Worm (Caenorhabditis elegans) whole organism, L4 larva: Measurements from ENCODE around the gene F53F1.2.

Source experiments
- D1046.2 ChIP-seq: fragments of 200-800 bp; sonication (Bioruptor generic); IDR thresholded peaks from 2 replicates; pipeline ENCODE4 v1.3.6; 2022; ENCODE audit warnings: missing genetic modification characterization, missing compliant biosample characterization
- F37D6.2 ChIP-seq: sonication (generic microtip); optimal IDR thresholded peaks from 2 replicates; lab custom pipeline; 2016; ENCODE audit warnings: mild to moderate bottlenecking, missing genetic modification characterization, missing compliant biosample characterization
- F44E2.7 ChIP-seq: fragments of 200-800 bp; sonication (Bioruptor generic); IDR thresholded peaks from 2 replicates; pipeline ENCODE4 v2.1.2; 2022; ENCODE audit warnings: missing genetic modification characterization, missing compliant biosample characterization
- T26A8.4 ChIP-seq: fragments of 200-800 bp; sonication (Bioruptor generic); IDR thresholded peaks from 2 replicates; pipeline ENCODE4 v1.3.6; 2022; ENCODE audit warnings: missing genetic modification characterization, missing compliant biosample characterization
- Y5F2A.4 ChIP-seq: fragments of 200-800 bp; sonication (Bioruptor generic); optimal IDR thresholded peaks from 2 replicates; lab custom pipeline; 2018; ENCODE audit warnings: mild to moderate bottlenecking, missing genetic modification characterization, missing compliant biosample characterization
- Y75B8A.6 ChIP-seq: fragments of 200-800 bp; sonication (Bioruptor generic); IDR thresholded peaks from 2 replicates; pipeline ENCODE4 v1.3.6; 2022; ENCODE audit warnings: missing genetic modification reagents, missing genetic modification characterization, missing compliant biosample characterization
- ZK337.2 ChIP-seq: fragments of 200-800 bp; sonication (Bioruptor generic); IDR thresholded peaks from 2 replicates; pipeline ENCODE4 v1.3.6; 2022; ENCODE audit warnings: missing genetic modification reagents, missing genetic modification characterization, missing compliant biosample characterization
- ZK546.5 ChIP-seq, 2 experiments: sonication (generic microtip); optimal IDR thresholded peaks; 2 replicates each; lab custom pipeline; 2017; ENCODE audit warnings: missing biosample characterization in 2 of 2, missing genetic modification characterization in 2 of 2
- attf-4 ChIP-seq: sonication (generic microtip); optimal IDR thresholded peaks from 3 replicates; lab custom pipeline; 2017; ENCODE audit warnings: missing biosample characterization, missing genetic modification characterization
- ceh-28 ChIP-seq: fragments of 150-350 bp; optimal IDR thresholded peaks from 2 replicates; lab custom pipeline; 2014; ENCODE audit warnings: missing biosample characterization, missing genetic modification reagents, missing genetic modification characterization
- ceh-32 ChIP-seq: sonication (generic microtip); optimal IDR thresholded peaks from 2 replicates; lab custom pipeline; 2016; ENCODE audit warnings: mild to moderate bottlenecking, missing genetic modification characterization, missing compliant biosample characterization; ENCODE audit not compliant: poor library complexity
- ceh-44 ChIP-seq: fragments of 200-800 bp; sonication (Bioruptor generic); IDR thresholded peaks from 2 replicates; pipeline ENCODE4 v1.3.6; 2022; ENCODE audit warnings: missing genetic modification reagents, missing genetic modification characterization, missing compliant biosample characterization
- ceh-62 ChIP-seq: sonication (generic microtip); optimal IDR thresholded peaks from 2 replicates; lab custom pipeline; 2017; ENCODE audit warnings: missing biosample characterization, missing genetic modification characterization
- daf-12 ChIP-seq: fragments of 150-350 bp; optimal IDR thresholded peaks from 2 replicates; lab custom pipeline; 2014; ENCODE audit warnings: missing biosample characterization, missing genetic modification reagents, missing genetic modification characterization
- daf-16 ChIP-seq, 3 experiments: sonication (generic microtip); optimal IDR thresholded peaks; 2 replicates each; lab custom pipeline; 2016 to 2017; ENCODE audit warnings: missing genetic modification characterization in 3 of 3, missing genetic modification reagents in 3 of 3, mild to moderate bottlenecking in 2 of 3, missing compliant biosample characterization in 2 of 3, missing biosample characterization in 1 of 3, moderate library complexity in 1 of 3
- daf-19 ChIP-seq: fragments of 200-800 bp; sonication (Bioruptor generic); conservative IDR thresholded peaks from 2 replicates; pipeline ENCODE4 v1.3.6; 2022; ENCODE audit warnings: missing genetic modification characterization, missing compliant biosample characterization
- daf-8 ChIP-seq: fragments of 200-800 bp; sonication (Bioruptor generic); IDR thresholded peaks from 2 replicates; pipeline ENCODE4 v1.3.6; 2022; ENCODE audit warnings: missing genetic modification characterization, missing compliant biosample characterization
- dmd-6 ChIP-seq: fragments of 200-800 bp; sonication (Bioruptor generic); IDR thresholded peaks from 2 replicates; pipeline ENCODE4 v1.3.6; 2022; ENCODE audit warnings: missing genetic modification reagents, missing genetic modification characterization, missing compliant biosample characterization
- dmd-8 ChIP-seq: fragments of 200-800 bp; sonication (Bioruptor generic); IDR thresholded peaks from 2 replicates; pipeline ENCODE4 v1.3.6; 2022; ENCODE audit warnings: missing genetic modification characterization, missing compliant biosample characterization
- dmd-9 ChIP-seq: fragments of 200-800 bp; sonication (Bioruptor generic); IDR thresholded peaks from 2 replicates; pipeline ENCODE4 v1.3.6; 2022; ENCODE audit warnings: missing genetic modification reagents, missing genetic modification characterization, missing compliant biosample characterization
- duxl-1 ChIP-seq: sonication (generic microtip); optimal IDR thresholded peaks from 2 replicates; lab custom pipeline; 2016; ENCODE audit warnings: mild to moderate bottlenecking, missing genetic modification characterization, moderate library complexity, missing compliant biosample characterization; ENCODE audit not compliant: poor library complexity
- egl-27 ChIP-seq: sonication (generic microtip); optimal IDR thresholded peaks from 3 replicates; lab custom pipeline; 2017; ENCODE audit warnings: missing biosample characterization, missing genetic modification reagents, missing genetic modification characterization
- egl-43 ChIP-seq: fragments of 200-800 bp; sonication (Bioruptor generic); IDR thresholded peaks from 2 replicates; pipeline ENCODE4 v1.3.6; 2022; ENCODE audit warnings: missing genetic modification reagents, missing genetic modification characterization, missing compliant biosample characterization
- fos-1 ChIP-seq: fragments of 150-350 bp; optimal IDR thresholded peaks from 2 replicates; lab custom pipeline; 2014; ENCODE audit warnings: missing biosample characterization, missing genetic modification characterization
- hif-1 ChIP-seq, 2 experiments: sonication (generic microtip); optimal IDR thresholded peaks; 2 replicates each; lab custom pipeline; 2016 to 2017; ENCODE audit warnings: missing compliant biosample characterization in 2 of 2, missing genetic modification characterization in 2 of 2, missing genetic modification reagents in 2 of 2, missing genotype in 2 of 2, mild to moderate bottlenecking in 1 of 2
- hlh-11 ChIP-seq: fragments of 200-800 bp; sonication (Bioruptor generic); optimal IDR thresholded peaks from 2 replicates; lab custom pipeline; 2018; ENCODE audit warnings: mild to moderate bottlenecking, missing genetic modification characterization, missing compliant biosample characterization
- hlh-30 ChIP-seq: sonication (generic microtip); optimal IDR thresholded peaks from 2 replicates; lab custom pipeline; 2017; ENCODE audit warnings: antibody characterized with exemption, mild to moderate bottlenecking, missing genetic modification characterization, missing compliant biosample characterization; ENCODE audit not compliant: insufficient read depth
- hmg-1.1 ChIP-seq: fragments of 200-800 bp; sonication (Bioruptor generic); IDR thresholded peaks from 2 replicates; pipeline ENCODE4 v1.3.6; 2022; ENCODE audit warnings: missing genetic modification reagents, missing genetic modification characterization, missing compliant biosample characterization
- lim-7 ChIP-seq: fragments of 200-800 bp; sonication (Bioruptor generic); IDR thresholded peaks from 2 replicates; pipeline ENCODE4 v1.3.6; 2022; ENCODE audit warnings: missing genetic modification characterization, missing compliant biosample characterization
- lin-1 ChIP-seq: fragments of 200-800 bp; sonication (Bioruptor generic); IDR thresholded peaks from 2 replicates; pipeline ENCODE4 v1.3.6; 2022; ENCODE audit warnings: missing genetic modification reagents, missing genetic modification characterization, missing compliant biosample characterization
- lin-15B ChIP-seq: fragments of 150-350 bp; sonication (generic microtip); optimal IDR thresholded peaks from 3 replicates; lab custom pipeline; 2014; ENCODE audit warnings: missing biosample characterization, missing genetic modification characterization
- lin-38 ChIP-seq: fragments of 200-800 bp; sonication (Bioruptor generic); IDR thresholded peaks from 2 replicates; pipeline ENCODE4 v1.3.6; 2022; ENCODE audit warnings: missing genetic modification reagents, missing genetic modification characterization, missing compliant biosample characterization
- lin-39 ChIP-seq: fragments of 150-350 bp; optimal IDR thresholded peaks from 2 replicates; lab custom pipeline; 2014; ENCODE audit warnings: missing biosample characterization, missing genetic modification reagents, missing genetic modification characterization
- mxl-2 ChIP-seq: fragments of 200-800 bp; sonication (Bioruptor generic); conservative IDR thresholded peaks from 2 replicates; pipeline ENCODE4 v1.3.6; 2022; ENCODE audit warnings: missing genetic modification reagents, missing genetic modification characterization, missing compliant biosample characterization
- nhr-10 ChIP-seq: fragments of 150-350 bp; optimal IDR thresholded peaks from 2 replicates; lab custom pipeline; 2014; ENCODE audit warnings: missing biosample characterization, missing genetic modification characterization
- nhr-111 ChIP-seq: fragments of 200-800 bp; sonication (Bioruptor generic); optimal IDR thresholded peaks from 2 replicates; lab custom pipeline; 2018; ENCODE audit warnings: mild to moderate bottlenecking, missing genetic modification characterization, missing compliant biosample characterization
- nhr-237 ChIP-seq: sonication (generic microtip); optimal IDR thresholded peaks from 2 replicates; lab custom pipeline; 2017; ENCODE audit warnings: missing biosample characterization, missing genetic modification characterization
- nhr-28 ChIP-seq: fragments of 150-350 bp; optimal IDR thresholded peaks from 2 replicates; lab custom pipeline; 2014; ENCODE audit warnings: missing biosample characterization, missing genetic modification characterization
- nhr-42 ChIP-seq: fragments of 200-800 bp; sonication (Bioruptor generic); IDR thresholded peaks from 2 replicates; pipeline ENCODE4 v1.3.6; 2022; ENCODE audit warnings: missing genetic modification characterization, missing compliant biosample characterization
- nhr-6 ChIP-seq: fragments of 150-350 bp; optimal IDR thresholded peaks from 2 replicates; lab custom pipeline; 2014; ENCODE audit warnings: missing biosample characterization, missing genetic modification characterization
- nhr-76 ChIP-seq: fragments of 150-350 bp; optimal IDR thresholded peaks from 2 replicates; lab custom pipeline; 2014; ENCODE audit warnings: missing biosample characterization, missing genetic modification characterization
- pha-4 ChIP-seq, 2 experiments: fragments of 150-350 bp in 1 of 2; fragments of 200-800 bp in 1 of 2; sonication (Bioruptor generic) in 1 of 2; IDR thresholded peaks in 1 of 2; optimal IDR thresholded peaks in 1 of 2; 2 replicates each; pipeline versions ENCODE4 v1.3.6 to Lab custom; 2014 to 2022; ENCODE audit warnings: missing genetic modification characterization in 2 of 2, missing genetic modification reagents in 2 of 2, missing biosample characterization in 1 of 2, missing compliant biosample characterization in 1 of 2
- pqm-1 ChIP-seq: sonication (generic microtip); optimal IDR thresholded peaks from 2 replicates; lab custom pipeline; 2017; ENCODE audit warnings: missing biosample characterization, missing genetic modification characterization
- sdz-12 ChIP-seq: fragments of 200-800 bp; sonication (Bioruptor generic); optimal IDR thresholded peaks from 2 replicates; lab custom pipeline; 2018; ENCODE audit warnings: mild to moderate bottlenecking, missing genetic modification characterization, missing compliant biosample characterization
- set-16 ChIP-seq: fragments of 200-800 bp; sonication (Bioruptor generic); IDR thresholded peaks from 2 replicates; pipeline ENCODE4 v1.3.6; 2022; ENCODE audit warnings: missing genetic modification reagents, missing genetic modification characterization, missing compliant biosample characterization
- skn-1 ChIP-seq: fragments of 150-350 bp; optimal IDR thresholded peaks from 2 replicates; lab custom pipeline; 2014; ENCODE audit warnings: missing biosample characterization, missing genetic modification characterization
- snpc-1.2 ChIP-seq: fragments of 200-800 bp; sonication (Bioruptor generic); IDR thresholded peaks from 2 replicates; pipeline ENCODE4 v1.3.6; 2022; ENCODE audit warnings: missing genetic modification reagents, missing genetic modification characterization, missing compliant biosample characterization
- spr-1 ChIP-seq: sonication (generic microtip); optimal IDR thresholded peaks from 2 replicates; lab custom pipeline; 2016; ENCODE audit warnings: mild to moderate bottlenecking, missing genetic modification characterization, missing compliant biosample characterization
- spr-3 ChIP-seq: fragments of 200-800 bp; sonication (Bioruptor generic); optimal IDR thresholded peaks from 2 replicates; lab custom pipeline; 2018; ENCODE audit warnings: mild to moderate bottlenecking, missing genetic modification characterization, missing compliant biosample characterization
- unc-39 ChIP-seq: sonication (generic microtip); optimal IDR thresholded peaks from 2 replicates; lab custom pipeline; 2017; ENCODE audit warnings: missing biosample characterization, missing genetic modification characterization
- zag-1 ChIP-seq: fragments of 150-350 bp; optimal IDR thresholded peaks from 2 replicates; lab custom pipeline; 2014; ENCODE audit warnings: missing biosample characterization, missing genetic modification characterization
- zip-11 ChIP-seq: fragments of 200-800 bp; sonication (Bioruptor generic); IDR thresholded peaks from 2 replicates; pipeline ENCODE4 v1.3.6; 2022; ENCODE audit warnings: missing genetic modification characterization, missing compliant biosample characterization

The F53F1.2 gene

DNA sequence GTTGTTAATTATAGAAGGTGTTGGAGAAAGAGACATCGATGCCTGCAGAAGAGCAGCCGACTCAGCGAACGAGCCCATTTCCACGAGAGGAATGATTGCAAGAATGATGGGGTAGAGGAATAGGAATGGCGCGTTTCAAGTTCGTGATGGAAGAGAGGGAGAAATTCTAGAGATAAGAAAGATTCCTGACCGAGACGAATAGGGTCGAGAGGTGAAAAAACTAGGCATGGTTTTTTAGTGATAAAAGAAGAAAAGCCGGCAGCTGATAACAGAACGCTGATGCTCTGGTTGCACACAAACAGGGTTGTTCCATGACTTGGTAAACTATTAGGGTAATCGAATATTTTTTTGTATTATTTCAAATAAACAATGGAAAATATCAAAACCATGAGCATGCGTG, 33.8 kb upstream of the F53F1.2 start (continued):
- no peak for TF ChIP-seq dmd-8 (GFP tag; lab: Robert Waterston, UW)
- no peak for TF ChIP-seq spr-3
- no peak for TF ChIP-seq ceh-28 (tag; lab: Kevin White, UChicago)
- no peak for TF ChIP-seq T26A8.4
- peak; percentile 82 for TF ChIP-seq nhr-28 (tag; lab: Kevin White, UChicago)
- no peak for TF ChIP-seq fos-1 (tag; lab: Kevin White, UChicago)
- no peak for TF ChIP-seq nhr-10 (tag; lab: Kevin White, UChicago)
- peak; percentile 69 for TF ChIP-seq hlh-11 (tag; lab: Kevin White, UChicago)
- no peak for TF ChIP-seq lin-39
- no peak for TF ChIP-seq hif-1 (tag; optimal IDR thresholded peaks at IDR 0.05; lab: Kevin White, UChicago)
- no peak for TF ChIP-seq Y5F2A.4 (GFP tag; lab: Kevin White, UChicago)
- no peak for TF ChIP-seq daf-19
- TF ChIP-seq nhr-237, result no peak
- TF ChIP-seq zip-11, result no peak
- no peak for TF ChIP-seq daf-8
- no peak for TF ChIP-seq ceh-44
- no peak for TF ChIP-seq skn-1 (tag; lab: Kevin White, UChicago)
- peak; percentile 78 for TF ChIP-seq dmd-6 (GFP tag; lab: Robert Waterston, UW)
- no peak for TF ChIP-seq daf-12
- TF ChIP-seq unc-39 (tag; lab: Kevin White, UChicago), result no peak
- TF ChIP-seq zag-1, result no peak
- TF ChIP-seq D1046.2 (GFP tag; lab: Robert Waterston, UW), result no peak
- TF ChIP-seq ZK337.2 (GFP tag; lab: Robert Waterston, UW), result no peak
- no peak for TF ChIP-seq nhr-76
- TF ChIP-seq F37D6.2, result no peak
- peak; percentile 65; the same call in 1 of the 2 replicates for TF ChIP-seq lin-1 (GFP tag; lab: Robert Waterston, UW)
- no peak for TF ChIP-seq snpc-1.2 (GFP tag; lab: Robert Waterston, UW)
- TF ChIP-seq lin-38 (GFP tag; lab: Robert Waterston, UW), result no peak
- no peak for TF ChIP-seq ceh-32 (tag; lab: Kevin White, UChicago)
- TF ChIP-seq lin-15B (tag; lab: Kevin White, UChicago), result no peak
- no peak for TF ChIP-seq attf-4 (tag; lab: Kevin White, UChicago)
- peak; percentile 58 for TF ChIP-seq nhr-6 (tag; lab: Kevin White, UChicago)
- no peak for TF ChIP-seq daf-16 (GFP tag; optimal IDR thresholded peaks at IDR 0.05; lab: Kevin White, UChicago)
- peak; percentile 91 for TF ChIP-seq daf-16 (tag; optimal IDR thresholded peaks at IDR 0.05; lab: Kevin White, UChicago)
- TF ChIP-seq nhr-42, result no peak
- no peak for TF ChIP-seq lim-7 (GFP tag; lab: Robert Waterston, UW)
- no peak for TF ChIP-seq dmd-9
- TF ChIP-seq set-16, result no peak; the same call in 1 of the 2 replicates
- TF ChIP-seq mxl-2 (GFP tag; lab: Robert Waterston, UW), result no peak
- TF ChIP-seq sdz-12, result no peak
- no peak for TF ChIP-seq egl-27 (tag; lab: Kevin White, UChicago)
- TF ChIP-seq duxl-1, result no peak
- no peak for TF ChIP-seq ceh-62 (tag; lab: Kevin White, UChicago)
- peak; percentile 29 for TF ChIP-seq hlh-30
- TF ChIP-seq ZK546.5 (tag; optimal IDR thresholded peaks at IDR 0.05; lab: Kevin White, UChicago), result no peak
- no peak for TF ChIP-seq spr-1
- no peak for TF ChIP-seq F44E2.7 (GFP tag; lab: Robert Waterston, UW)
- no peak for TF ChIP-seq Y75B8A.6
- TF ChIP-seq egl-43 (GFP tag; lab: Robert Waterston, UW), result no peak
- TF ChIP-seq pha-4 (GFP tag; IDR thresholded peaks at IDR 0.05; lab: Robert Waterston, UW), result peak; percentile 24; the same call in 1 of the 2 replicates
- TF ChIP-seq pha-4 (tag; optimal IDR thresholded peaks at IDR 0.05; lab: Kevin White, UChicago), result no peak
- no peak for TF ChIP-seq nhr-111 (GFP tag; lab: Kevin White, UChicago)
- TF ChIP-seq pqm-1 (tag; lab: Kevin White, UChicago), result peak; percentile 92
- TF ChIP-seq hmg-1.1 (GFP tag; lab: Robert Waterston, UW), result no peak
